Fruit fly (Drosophila melanogaster) whole organism, embryonic: ENCODE data around the gene Orc2.

ENCODE experiments used
- CG1024 ChIP-seq: fragments of 200-800 bp; sonication (Bioruptor generic); IDR thresholded peaks from 2 replicates; pipeline ENCODE4 v1.3.6; 2022; ENCODE audit warnings: missing biosample characterization, missing genetic modification characterization
- CG3281 ChIP-seq: fragments of 200-800 bp; sonication (Bioruptor generic); optimal IDR thresholded peaks from 3 replicates; lab custom pipeline; 2017; ENCODE audit warnings: missing biosample characterization, mild to moderate bottlenecking, missing genetic modification characterization
- CG9817 ChIP-seq: fragments of 200-800 bp; sonication (Bioruptor generic); optimal IDR thresholded peaks from 2 replicates; lab custom pipeline; 2018; ENCODE audit warnings: missing biosample characterization, mild to moderate bottlenecking, missing genetic modification characterization, moderate library complexity
- CrebB ChIP-seq: fragments of 200-800 bp; sonication (Bioruptor generic); optimal IDR thresholded peaks from 3 replicates; lab custom pipeline; 2018; ENCODE audit warnings: missing biosample characterization, mild to moderate bottlenecking, missing genetic modification characterization
- dmrt99B ChIP-seq: fragments of 200-800 bp; sonication (Bioruptor generic); optimal IDR thresholded peaks from 2 replicates; lab custom pipeline; 2018; ENCODE audit warnings: missing biosample characterization, mild to moderate bottlenecking, missing genetic modification characterization, moderate library complexity
- nmo ChIP-seq: fragments of 200-800 bp; sonication (Bioruptor generic); optimal IDR thresholded peaks from 2 replicates; lab custom pipeline; 2018; ENCODE audit warnings: missing biosample characterization, mild to moderate bottlenecking, missing genetic modification characterization, moderate library complexity

dm6 chr3R:13947415-13947814, 17.3 kb upstream of the Orc2 start:
- TF ChIP-seq CG3281 (GFP tag; lab: Kevin White, UChicago) (no peak), dmrt99B (no peak), nmo (GFP tag; lab: Kevin White, UChicago) (no peak), CG1024 (no peak), CrebB (no peak), CG9817 (tag; lab: Kevin White, UChicago) (no peak)
